Fruit fly (Drosophila melanogaster) whole organism, embryonic: ENCODE results near the gene MCTS1.

Experiments used
- C15 ChIP-seq: fragments of 200-800 bp; sonication (Bioruptor generic); IDR thresholded peaks from 3 replicates; pipeline ENCODE4 v1.3.6; 2022; ENCODE audit warnings: missing biosample characterization, missing genetic modification characterization
- CG10274 ChIP-seq: fragments of 200-800 bp; sonication (Bioruptor generic); optimal IDR thresholded peaks from 3 replicates; lab custom pipeline; 2017; ENCODE audit warnings: missing biosample characterization, mild to moderate bottlenecking, missing genetic modification characterization
- CG10462 ChIP-seq: fragments of 200-800 bp; sonication (Bioruptor generic); optimal IDR thresholded peaks from 2 replicates; lab custom pipeline; 2016; ENCODE audit warnings: missing biosample characterization, missing genetic modification characterization
- CG11696 ChIP-seq: fragments of 200-800 bp; sonication (Bioruptor generic); IDR thresholded peaks from 2 replicates; pipeline ENCODE4 v1.3.6; 2022; ENCODE audit warnings: missing biosample characterization, missing genetic modification characterization
- CG13287 ChIP-seq: fragments of 200-800 bp; sonication (Bioruptor generic); IDR thresholded peaks from 2 replicates; pipeline ENCODE4 v1.3.6; 2022; ENCODE audit warnings: missing biosample characterization, missing genetic modification characterization; ENCODE audit not compliant: partially characterized antibody
- CG13424 ChIP-seq: fragments of 200-800 bp; sonication (Bioruptor generic); optimal IDR thresholded peaks from 2 replicates; lab custom pipeline; 2019; ENCODE audit warnings: missing biosample characterization, mild to moderate bottlenecking, missing genetic modification characterization, moderate library complexity
- CG15269 ChIP-seq: fragments of 200-800 bp; sonication (Bioruptor generic); optimal IDR thresholded peaks from 2 replicates; lab custom pipeline; 2018; ENCODE audit warnings: missing biosample characterization, mild to moderate bottlenecking, missing genetic modification characterization, moderate library complexity
- CG17568 ChIP-seq: fragments of 200-800 bp; sonication (Bioruptor generic); optimal IDR thresholded peaks from 2 replicates; lab custom pipeline; 2018; ENCODE audit warnings: missing biosample characterization, mild to moderate bottlenecking, missing genetic modification characterization, moderate library complexity
- CG17912 ChIP-seq: fragments of 200-800 bp; sonication (Bioruptor generic); optimal IDR thresholded peaks from 2 replicates; lab custom pipeline; 2018; ENCODE audit warnings: missing biosample characterization, mild to moderate bottlenecking, missing genetic modification characterization
- CG2129 ChIP-seq: fragments of 200-800 bp; sonication (Bioruptor generic); IDR thresholded peaks from 2 replicates; pipeline ENCODE4 v1.3.6; 2022; ENCODE audit warnings: missing biosample characterization, missing genetic modification characterization; ENCODE audit not compliant: partially characterized antibody
- CG2875 ChIP-seq: fragments of 200-800 bp; sonication (Bioruptor generic); optimal IDR thresholded peaks from 2 replicates; lab custom pipeline; 2017; ENCODE audit warnings: missing biosample characterization, mild to moderate bottlenecking, missing genetic modification characterization, missing genetic modification reagents
- CG2889 ChIP-seq: fragments of 200-800 bp; sonication (Bioruptor generic); IDR thresholded peaks from 3 replicates; pipeline ENCODE4 v1.3.6; 2022; ENCODE audit warnings: missing biosample characterization, missing genetic modification characterization
- CG32767 ChIP-seq: fragments of 200-800 bp; sonication (Bioruptor generic); IDR thresholded peaks from 2 replicates; pipeline ENCODE4 v1.3.6; 2022; ENCODE audit warnings: missing biosample characterization, missing genetic modification characterization
- CG34224 ChIP-seq: fragments of 200-800 bp; sonication (Bioruptor generic); IDR thresholded peaks from 3 replicates; pipeline ENCODE4 v1.3.6; 2022; ENCODE audit warnings: missing biosample characterization, missing genetic modification characterization; ENCODE audit not compliant: partially characterized antibody
- CG6765 ChIP-seq: fragments of 200-800 bp; sonication (Bioruptor generic); optimal IDR thresholded peaks from 3 replicates; lab custom pipeline; 2017; ENCODE audit warnings: missing biosample characterization, mild to moderate bottlenecking, missing genetic modification characterization
- CG7839 ChIP-seq: fragments of 200-800 bp; sonication (Bioruptor generic); optimal IDR thresholded peaks from 3 replicates; lab custom pipeline; 2018; ENCODE audit warnings: missing biosample characterization, mild to moderate bottlenecking, missing genetic modification characterization, moderate library complexity
- CG8290 ChIP-seq, 3 experiments: fragments of 200-800 bp; sonication (Bioruptor generic); optimal IDR thresholded peaks; 2 replicates each; lab custom pipeline; 2016 to 2019; ENCODE audit warnings: missing biosample characterization in 3 of 3, missing genetic modification characterization in 3 of 3, mild to moderate bottlenecking in 2 of 3, moderate library complexity in 1 of 3
- CG8359 ChIP-seq: fragments of 200-800 bp; sonication (Bioruptor generic); optimal IDR thresholded peaks from 2 replicates; lab custom pipeline; 2017; ENCODE audit warnings: missing biosample characterization, mild to moderate bottlenecking, missing genetic modification characterization, borderline replicate concordance
- D ChIP-seq, 2 experiments: fragments of 200-800 bp in 1 of 2; fragments of >200 bp in 1 of 2; sonication (Bioruptor generic) in 1 of 2; optimal IDR thresholded peaks; 2 replicates in 1 of 2; 3 replicates in 1 of 2; lab custom pipeline; 2017; ENCODE audit warnings: mild to moderate bottlenecking in 1 of 2, missing biosample characterization in 1 of 2, missing genetic modification characterization in 1 of 2, missing genetic modification reagents in 1 of 2
- Deaf1 ChIP-seq: fragments of 200-800 bp; optimal IDR thresholded peaks from 3 replicates; lab custom pipeline; 2019; ENCODE audit warnings: missing biosample characterization, mild to moderate bottlenecking, missing genetic modification characterization, moderate library complexity
- Dip3 ChIP-seq: fragments of 200-800 bp; sonication (Bioruptor generic); optimal IDR thresholded peaks from 3 replicates; lab custom pipeline; 2016; ENCODE audit warnings: missing biosample characterization, missing genetic modification characterization
- Eip74EF ChIP-seq, 2 experiments: fragments of 200-800 bp in 1 of 2; fragments of >200 bp in 1 of 2; sonication (Bioruptor generic) in 1 of 2; optimal IDR thresholded peaks; 2 replicates each; lab custom pipeline; 2017 to 2019; ENCODE audit warnings: missing biosample characterization in 2 of 2, missing genetic modification characterization in 2 of 2, mild to moderate bottlenecking in 1 of 2, moderate library complexity in 1 of 2
- Ets97D ChIP-seq: fragments of 200-800 bp; sonication (Bioruptor generic); optimal IDR thresholded peaks from 3 replicates; lab custom pipeline; 2016; ENCODE audit warnings: missing biosample characterization, missing genetic modification characterization
- Gsc ChIP-seq: fragments of 200-800 bp; sonication (Bioruptor generic); IDR thresholded peaks from 2 replicates; pipeline ENCODE4 v1.3.6; 2022; ENCODE audit warnings: missing biosample characterization, missing genetic modification characterization
- Hr3 ChIP-seq: fragments of 200-800 bp; sonication (Bioruptor generic); optimal IDR thresholded peaks from 3 replicates; lab custom pipeline; 2016; ENCODE audit warnings: missing biosample characterization, missing genetic modification characterization
- Meics ChIP-seq: fragments of 200-800 bp; sonication (Bioruptor generic); optimal IDR thresholded peaks from 2 replicates; lab custom pipeline; 2017; ENCODE audit warnings: missing biosample characterization, mild to moderate bottlenecking, missing genetic modification characterization
- Ravus ChIP-seq: fragments of 200-800 bp; sonication (Bioruptor generic); IDR thresholded peaks from 2 replicates; pipeline ENCODE4 v1.3.6; 2022; ENCODE audit warnings: missing biosample characterization, missing genetic modification characterization
- Sox100B ChIP-seq: fragments of 200-800 bp; sonication (Bioruptor generic); optimal IDR thresholded peaks from 3 replicates; lab custom pipeline; 2018; ENCODE audit warnings: missing biosample characterization, mild to moderate bottlenecking, missing genetic modification characterization
- abd-A ChIP-seq: fragments of 200-800 bp; sonication (Bioruptor generic); optimal IDR thresholded peaks from 3 replicates; lab custom pipeline; 2019; ENCODE audit warnings: missing biosample characterization, mild to moderate bottlenecking, missing genetic modification characterization, moderate library complexity
- ato ChIP-seq: fragments of 200-800 bp; sonication (Bioruptor generic); IDR thresholded peaks from 2 replicates; pipeline ENCODE4 v1.3.6; 2022; ENCODE audit warnings: missing biosample characterization, missing genetic modification characterization; ENCODE audit not compliant: partially characterized antibody
- bcd ChIP-seq: fragments of 200-800 bp; sonication (Bioruptor generic); optimal IDR thresholded peaks from 2 replicates; lab custom pipeline; 2017; ENCODE audit warnings: missing biosample characterization, mild to moderate bottlenecking, missing genetic modification characterization
- chinmo ChIP-seq: fragments of 200-800 bp; sonication (Bioruptor generic); IDR thresholded peaks from 4 replicates; pipeline ENCODE4 v1.3.6; 2022; ENCODE audit warnings: missing biosample characterization, missing genetic modification characterization; ENCODE audit not compliant: partially characterized antibody
- dmrt11E ChIP-seq: fragments of 200-800 bp; sonication (Bioruptor generic); optimal IDR thresholded peaks from 3 replicates; lab custom pipeline; 2018; ENCODE audit warnings: missing biosample characterization, mild to moderate bottlenecking, missing genetic modification characterization, moderate library complexity
- esg ChIP-seq: fragments of 200-800 bp; sonication (Bioruptor generic); conservative IDR thresholded peaks from 2 replicates; pipeline ENCODE4 v1.3.6; 2022; ENCODE audit warnings: missing biosample characterization, missing genetic modification characterization
- ind ChIP-seq: fragments of 200-800 bp; sonication (Bioruptor generic); optimal IDR thresholded peaks from 3 replicates; lab custom pipeline; 2016; ENCODE audit warnings: missing biosample characterization, missing genetic modification characterization
- ken ChIP-seq: fragments of 200-800 bp; sonication (Bioruptor generic); IDR thresholded peaks from 3 replicates; pipeline ENCODE4 v1.3.6; 2022; ENCODE audit warnings: missing biosample characterization, missing genetic modification characterization
- lab ChIP-seq: fragments of 200-800 bp; sonication (Bioruptor generic); optimal IDR thresholded peaks from 3 replicates; lab custom pipeline; 2017; ENCODE audit warnings: missing biosample characterization, missing genetic modification characterization, mild to moderate bottlenecking, moderate library complexity, missing genetic modification reagents
- nom ChIP-seq: fragments of 200-800 bp; sonication (Bioruptor generic); optimal IDR thresholded peaks from 2 replicates; lab custom pipeline; 2017; ENCODE audit warnings: missing biosample characterization, missing genetic modification characterization, mild to moderate bottlenecking, moderate library complexity, missing genetic modification reagents
- odd ChIP-seq: fragments of 200-800 bp; sonication (Bioruptor generic); optimal IDR thresholded peaks from 2 replicates; lab custom pipeline; 2017; ENCODE audit warnings: missing biosample characterization, mild to moderate bottlenecking, missing genetic modification characterization
- psq ChIP-seq: fragments of 200-800 bp; sonication (Bioruptor generic); optimal IDR thresholded peaks from 2 replicates; lab custom pipeline; 2017; ENCODE audit warnings: missing biosample characterization, missing genetic modification characterization
- rib ChIP-seq: fragments of 200-800 bp; sonication (Bioruptor generic); IDR thresholded peaks from 2 replicates; pipeline ENCODE4 v1.3.6; 2022; ENCODE audit warnings: missing biosample characterization, missing genetic modification characterization
- row ChIP-seq: fragments of 200-800 bp; sonication (Bioruptor generic); IDR thresholded peaks from 3 replicates; pipeline ENCODE4 v1.3.6; 2022; ENCODE audit warnings: missing biosample characterization, missing genetic modification characterization
- sim ChIP-seq: fragments of 200-800 bp; sonication (Bioruptor generic); IDR thresholded peaks from 2 replicates; pipeline ENCODE4 v1.3.6; 2022; ENCODE audit warnings: missing biosample characterization, missing genetic modification characterization
- stwl ChIP-seq: fragments of 200-800 bp; sonication (Bioruptor generic); optimal IDR thresholded peaks from 3 replicates; lab custom pipeline; 2018; ENCODE audit warnings: missing biosample characterization, mild to moderate bottlenecking, missing genetic modification characterization, moderate library complexity
- vfl ChIP-seq: fragments of 200-800 bp; sonication (Bioruptor generic); optimal IDR thresholded peaks from 2 replicates; lab custom pipeline; 2016; ENCODE audit warnings: missing biosample characterization, missing genetic modification characterization
- vvl ChIP-seq: fragments of 200-800 bp; sonication (Bioruptor generic); IDR thresholded peaks from 2 replicates; pipeline ENCODE4 v1.3.6; 2022; ENCODE audit warnings: missing biosample characterization, missing genetic modification characterization
- wor ChIP-seq: fragments of 200-800 bp; sonication (Bioruptor generic); IDR thresholded peaks from 2 replicates; pipeline ENCODE4 v1.3.6; 2022; ENCODE audit warnings: missing biosample characterization, missing genetic modification characterization
- zf30C ChIP-seq: fragments of 200-800 bp; sonication (Bioruptor generic); optimal IDR thresholded peaks from 3 replicates; lab custom pipeline; 2018; ENCODE audit warnings: missing biosample characterization, mild to moderate bottlenecking, missing genetic modification characterization

MCTS1 gene

dm6 chrX:6031692-6032091 lies 6.0 kb upstream of the MCTS1 start (continued):
- peak; percentile 63 for TF ChIP-seq esg (GFP tag; lab: Robert Waterston, UW)
- peak in 1 of 2 experiments; percentile 68 for TF ChIP-seq Eip74EF (GFP tag; optimal IDR thresholded peaks at IDR 0.05; lab: Kevin White, UChicago)
- peak; percentile 37; the same call in 1 of the 2 replicates for TF ChIP-seq Gsc (GFP tag; lab: Robert Waterston, UW)
- TF ChIP-seq CG10274 = peak; percentile 9
- TF ChIP-seq odd = peak; percentile 79
- peak; percentile 86 for TF ChIP-seq CG13424 (tag; lab: Kevin White, UChicago)
- TF ChIP-seq dmrt11E (tag; lab: Kevin White, UChicago) = peak; percentile 83
- TF ChIP-seq CG10462 = peak; percentile 40
- TF ChIP-seq C15 (GFP tag; lab: Robert Waterston, UW) = no peak
- TF ChIP-seq chinmo (GFP tag; lab: Robert Waterston, UW) = no peak
- peak; percentile 67 for TF ChIP-seq ind
- peak; percentile 32 for TF ChIP-seq Ets97D (GFP tag; lab: Kevin White, UChicago)
- TF ChIP-seq CG15269 (tag; lab: Kevin White, UChicago) = peak; percentile 76
- TF ChIP-seq CG2129 = no peak
- peak; percentile 39 for TF ChIP-seq Dip3 (GFP tag; lab: Kevin White, UChicago)
- peak; percentile 72 for TF ChIP-seq Sox100B (GFP tag; lab: Kevin White, UChicago)
- peak; percentile 60 for TF ChIP-seq CG8290 (GFP tag; optimal IDR thresholded peaks at IDR 0.05; lab: Kevin White, UChicago)
- TF ChIP-seq CG8290 (tag; optimal IDR thresholded peaks at IDR 0.05; lab: Kevin White, UChicago) = peak in 1 of 2 experiments; percentile 74
- TF ChIP-seq CG34224 = no peak
- TF ChIP-seq Meics (GFP tag; lab: Kevin White, UChicago) = peak; percentile 62
- TF ChIP-seq sim (GFP tag; lab: Robert Waterston, UW) = peak; percentile 57; the same call in 1 of the 2 replicates
- peak; percentile 76 for TF ChIP-seq bcd
- no peak for TF ChIP-seq CG17912 (GFP tag; lab: Kevin White, UChicago)
- peak; percentile 84 for TF ChIP-seq ken (GFP tag; lab: Robert Waterston, UW)
- no peak for TF ChIP-seq CG13287
- TF ChIP-seq Hr3 (GFP tag; lab: Kevin White, UChicago) = peak; percentile 56
- TF ChIP-seq ato (GFP tag; lab: Robert Waterston, UW) = no peak
- peak; percentile 63 for TF ChIP-seq CG2875 (GFP tag; lab: Kevin White, UChicago)
- no peak for TF ChIP-seq Ravus (GFP tag; lab: Robert Waterston, UW)
- peak; percentile 86 for TF ChIP-seq lab (GFP tag; lab: Kevin White, UChicago)
- peak; percentile 56 for TF ChIP-seq wor (GFP tag; lab: Robert Waterston, UW)
- TF ChIP-seq D (optimal IDR thresholded peaks at IDR 0.05; lab: Kevin White, UChicago) = no peak
- TF ChIP-seq D (GFP tag; optimal IDR thresholded peaks at IDR 0.05; lab: Kevin White, UChicago) = peak; percentile 85
- TF ChIP-seq zf30C (GFP tag; lab: Kevin White, UChicago) = peak; percentile 81
- TF ChIP-seq vfl (GFP tag; lab: Kevin White, UChicago) = no peak
- 0 out of 2 replicates have a peak, but pooled peaks have one; percentile 28 for TF ChIP-seq rib (GFP tag; lab: Robert Waterston, UW)
- peak; percentile 85 for TF ChIP-seq CG7839 (tag; lab: Kevin White, UChicago)
- 0 out of 2 replicates have a peak, but pooled peaks have one; percentile 38 for TF ChIP-seq CG11696 (GFP tag; lab: Robert Waterston, UW)
- TF ChIP-seq nom (GFP tag; lab: Kevin White, UChicago) = no peak
- no peak for TF ChIP-seq stwl
- peak; percentile 84 for TF ChIP-seq vvl (GFP tag; lab: Robert Waterston, UW)
- peak; percentile 74 for TF ChIP-seq CG8359 (GFP tag; lab: Kevin White, UChicago)
- peak; percentile 61 for TF ChIP-seq abd-A (tag; lab: Kevin White, UChicago)
- TF ChIP-seq row = peak; percentile 88
- TF ChIP-seq CG6765 (GFP tag; lab: Kevin White, UChicago) = peak; percentile 1
- TF ChIP-seq Deaf1 = peak; percentile 41
- TF ChIP-seq psq = peak; percentile 23
- peak; percentile 43 for TF ChIP-seq CG17568 (GFP tag; lab: Kevin White, UChicago)
- TF ChIP-seq CG32767 (GFP tag; lab: Robert Waterston, UW) = peak; percentile 76
- TF ChIP-seq CG2889 (GFP tag; lab: Robert Waterston, UW) = 0 out of 3 replicates have a peak, but pooled peaks have one; percentile 39
